Worm (Caenorhabditis elegans) whole organism, L2 larva: ENCODE results near the gene F53F8.3.

Experiments
- fos-1 ChIP-seq: fragments of 150-350 bp; optimal IDR thresholded peaks from 2 replicates; lab custom pipeline; 2014; ENCODE audit warnings: missing biosample characterization, missing genetic modification characterization
- mbf-1 ChIP-seq: sonication (generic microtip); optimal IDR thresholded peaks from 2 replicates; lab custom pipeline; 2017; ENCODE audit warnings: missing biosample characterization, missing genetic modification characterization
- nhr-11 ChIP-seq: fragments of 150-350 bp; optimal IDR thresholded peaks from 2 replicates; lab custom pipeline; 2014; ENCODE audit warnings: missing biosample characterization, missing genetic modification characterization
- unc-39 ChIP-seq: fragments of 150-350 bp; optimal IDR thresholded peaks from 2 replicates; lab custom pipeline; 2014; ENCODE audit warnings: missing biosample characterization, missing genetic modification characterization
- unc-62 ChIP-seq: fragments of 150-350 bp; optimal IDR thresholded peaks from 2 replicates; lab custom pipeline; 2014; ENCODE audit warnings: missing biosample characterization, missing genetic modification reagents, missing genetic modification characterization
- zag-1 ChIP-seq: fragments of 150-350 bp; optimal IDR thresholded peaks from 2 replicates; lab custom pipeline; 2014; ENCODE audit warnings: missing biosample characterization, missing genetic modification characterization
- ztf-4 ChIP-seq: fragments of 150-350 bp; optimal IDR thresholded peaks from 2 replicates; lab custom pipeline; 2014; ENCODE audit warnings: missing biosample characterization, missing genetic modification characterization

DNA sequence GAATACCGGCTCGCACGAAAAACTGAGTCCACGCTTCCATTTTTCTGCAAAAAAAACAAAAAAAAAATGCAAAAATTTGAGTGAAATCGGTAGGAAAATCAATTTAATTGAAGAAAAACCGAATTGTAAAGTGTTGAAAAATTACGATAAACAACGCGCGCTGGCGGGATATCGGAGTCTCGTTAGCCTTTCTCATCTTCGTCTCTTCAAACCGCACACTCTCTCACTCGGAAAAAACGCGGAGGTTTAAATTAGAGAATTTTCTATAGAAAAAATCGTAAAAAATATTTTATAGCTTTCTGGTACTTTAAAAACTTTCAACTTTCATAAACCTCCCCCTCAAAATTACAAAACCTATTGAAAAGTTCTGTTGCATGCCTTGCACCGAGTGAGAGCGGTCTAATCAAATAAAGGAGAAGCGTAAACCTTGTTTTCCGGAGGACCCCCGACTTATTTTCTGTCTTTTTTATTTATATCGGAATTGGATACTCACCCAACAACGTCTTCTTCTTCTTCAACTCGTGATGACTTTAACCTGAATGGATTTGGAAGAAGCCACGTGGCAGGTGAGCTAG lies 14.8 kb upstream of the F53F8.3 start, which contains the start of the genes F53F8.5 and F53F8.6:
- no peak for TF ChIP-seq unc-39 (tag; lab: Kevin White, UChicago)
- no peak for TF ChIP-seq zag-1 (tag; lab: Kevin White, UChicago)
- no peak for TF ChIP-seq mbf-1 (tag; lab: Kevin White, UChicago)
- TF ChIP-seq unc-62 (GFP tag; lab: Kevin White, UChicago): no peak
- TF ChIP-seq nhr-11 (tag; lab: Kevin White, UChicago): no peak
- no peak for TF ChIP-seq ztf-4 (tag; lab: Kevin White, UChicago)
- no peak for TF ChIP-seq fos-1
